Fruit fly (Drosophila melanogaster) whole organism, prepupa: ENCODE data around the gene Golgin104.

ENCODE experiments used
- Blimp-1 ChIP-seq: fragments of 200-800 bp; sonication (Bioruptor generic); optimal IDR thresholded peaks from 3 replicates; lab custom pipeline; 2017; ENCODE audit warnings: missing biosample characterization, missing genetic modification characterization, mild to moderate bottlenecking, moderate library complexity, missing genetic modification reagents
- CG10631 ChIP-seq: fragments of 200-800 bp; sonication (Bioruptor generic); optimal IDR thresholded peaks from 2 replicates; lab custom pipeline; 2016; ENCODE audit warnings: missing biosample characterization, missing genetic modification characterization
- CG10669 ChIP-seq: fragments of 200-800 bp; sonication (Bioruptor generic); optimal IDR thresholded peaks from 3 replicates; lab custom pipeline; 2018; ENCODE audit warnings: missing biosample characterization, mild to moderate bottlenecking, missing genetic modification characterization, moderate library complexity
- CG11762 ChIP-seq: fragments of 200-800 bp; sonication (Bioruptor generic); optimal IDR thresholded peaks from 3 replicates; lab custom pipeline; 2016; ENCODE audit warnings: missing biosample characterization, missing genetic modification characterization; ENCODE audit not compliant: insufficient read depth
- CG11902 ChIP-seq: fragments of 200-800 bp; sonication (Bioruptor generic); optimal IDR thresholded peaks from 3 replicates; lab custom pipeline; 2016; ENCODE audit warnings: missing biosample characterization, missing genetic modification characterization
- CG15336 ChIP-seq: fragments of 200-800 bp; sonication (Bioruptor generic); IDR thresholded peaks from 2 replicates; pipeline ENCODE4 v1.3.6; 2022; ENCODE audit warnings: missing biosample characterization, missing genetic modification characterization
- CG16779 ChIP-seq: fragments of 200-800 bp; sonication (Bioruptor generic); optimal IDR thresholded peaks from 3 replicates; lab custom pipeline; 2017; ENCODE audit warnings: missing biosample characterization, mild to moderate bottlenecking, missing genetic modification characterization
- CG3032 ChIP-seq: fragments of 200-800 bp; optimal IDR thresholded peaks from 2 replicates; lab custom pipeline; 2019; ENCODE audit warnings: missing biosample characterization, mild to moderate bottlenecking, missing genetic modification characterization, moderate library complexity
- CG31627 ChIP-seq: fragments of 200-800 bp; sonication (Bioruptor generic); optimal IDR thresholded peaks from 3 replicates; lab custom pipeline; 2016; ENCODE audit warnings: missing biosample characterization, missing genetic modification characterization
- CG32006 ChIP-seq: fragments of 200-800 bp; sonication (Bioruptor generic); optimal IDR thresholded peaks from 3 replicates; lab custom pipeline; 2017; ENCODE audit warnings: missing biosample characterization, mild to moderate bottlenecking, missing genetic modification characterization
- CG34406 ChIP-seq: fragments of 200-800 bp; sonication (Bioruptor generic); optimal IDR thresholded peaks from 3 replicates; lab custom pipeline; 2016; ENCODE audit warnings: missing biosample characterization, missing genetic modification characterization
- CG4318 ChIP-seq: fragments of 200-800 bp; sonication (Bioruptor generic); optimal IDR thresholded peaks from 3 replicates; lab custom pipeline; 2017; ENCODE audit warnings: missing biosample characterization, mild to moderate bottlenecking, missing genetic modification characterization
- CG6163 ChIP-seq: fragments of 200-800 bp; sonication (Bioruptor generic); IDR thresholded peaks from 3 replicates; pipeline ENCODE4 v1.3.6; 2022; ENCODE audit warnings: missing biosample characterization, missing genetic modification characterization
- CG6276 ChIP-seq: fragments of 200-800 bp; sonication (Bioruptor generic); optimal IDR thresholded peaks from 2 replicates; lab custom pipeline; 2017; ENCODE audit warnings: missing biosample characterization, mild to moderate bottlenecking, missing genetic modification characterization
- CG6792 ChIP-seq: fragments of 200-800 bp; sonication (Bioruptor generic); optimal IDR thresholded peaks from 3 replicates; lab custom pipeline; 2016; ENCODE audit warnings: missing biosample characterization, missing genetic modification characterization
- CG6808 ChIP-seq: fragments of 200-800 bp; sonication (Bioruptor generic); optimal IDR thresholded peaks from 3 replicates; lab custom pipeline; 2017; ENCODE audit warnings: missing biosample characterization, missing genetic modification characterization, mild to moderate bottlenecking, moderate library complexity, missing genetic modification reagents
- CG7368 ChIP-seq: fragments of 200-800 bp; sonication (Bioruptor generic); optimal IDR thresholded peaks from 3 replicates; lab custom pipeline; 2016; ENCODE audit warnings: missing biosample characterization, missing genetic modification characterization
- CG8119 ChIP-seq: fragments of 200-800 bp; sonication (Bioruptor generic); IDR thresholded peaks from 3 replicates; pipeline ENCODE4 v1.3.6; 2022; ENCODE audit warnings: missing biosample characterization, missing genetic modification characterization
- CG8319 ChIP-seq: fragments of 200-800 bp; sonication (Bioruptor generic); optimal IDR thresholded peaks from 3 replicates; lab custom pipeline; 2016; ENCODE audit warnings: missing biosample characterization, missing genetic modification characterization
- CG8632 ChIP-seq: fragments of 200-800 bp; sonication (Bioruptor generic); optimal IDR thresholded peaks from 3 replicates; lab custom pipeline; 2016; ENCODE audit warnings: missing biosample characterization, missing genetic modification characterization
- CG9139 ChIP-seq: fragments of 200-800 bp; sonication (Bioruptor generic); optimal IDR thresholded peaks from 3 replicates; lab custom pipeline; 2017; ENCODE audit warnings: missing biosample characterization, mild to moderate bottlenecking, missing genetic modification characterization
- Eip75B ChIP-seq: fragments of 200-800 bp; sonication (Bioruptor generic); optimal IDR thresholded peaks from 3 replicates; lab custom pipeline; 2016; ENCODE audit warnings: missing biosample characterization, missing genetic modification characterization
- Eip78C ChIP-seq: fragments of 200-800 bp; sonication (Bioruptor generic); peaks from one replicate; lab custom pipeline; 2016; ENCODE audit warnings: missing biosample characterization, missing genetic modification characterization
- Eip93F ChIP-seq: fragments of 200-800 bp; sonication (Bioruptor generic); optimal IDR thresholded peaks from 2 replicates; lab custom pipeline; 2016; ENCODE audit warnings: missing biosample characterization, mild to moderate bottlenecking, missing genetic modification characterization
- Ets96B ChIP-seq: fragments of 200-800 bp; optimal IDR thresholded peaks from 2 replicates; lab custom pipeline; 2019; ENCODE audit warnings: missing biosample characterization, mild to moderate bottlenecking, missing genetic modification characterization, moderate library complexity
- Gug ChIP-seq: fragments of 200-800 bp; sonication (Bioruptor generic); IDR thresholded peaks from 2 replicates; pipeline ENCODE4 v1.3.6; 2022; ENCODE audit warnings: missing biosample characterization, missing genetic modification characterization
- Hr38 ChIP-seq: sonication (Bioruptor generic); optimal IDR thresholded peaks from 2 replicates; lab custom pipeline; 2016; ENCODE audit warnings: missing biosample characterization, missing genetic modification characterization
- Hr39 ChIP-seq: fragments of 200-800 bp; sonication (Bioruptor generic); optimal IDR thresholded peaks from 2 replicates; lab custom pipeline; 2016; ENCODE audit warnings: missing biosample characterization, missing genetic modification characterization
- Hr4 ChIP-seq: fragments of 200-800 bp; sonication (Bioruptor generic); optimal IDR thresholded peaks from 3 replicates; lab custom pipeline; 2016; ENCODE audit warnings: missing biosample characterization, missing genetic modification characterization
- Lpt ChIP-seq: fragments of 200-800 bp; sonication (Bioruptor generic); optimal IDR thresholded peaks from 3 replicates; lab custom pipeline; 2016; ENCODE audit warnings: missing biosample characterization, missing genetic modification characterization
- Met ChIP-seq: fragments of 200-800 bp; sonication (Bioruptor generic); optimal IDR thresholded peaks from 3 replicates; lab custom pipeline; 2016; ENCODE audit warnings: missing biosample characterization, missing genetic modification characterization
- Smox ChIP-seq: fragments of 200-800 bp; sonication (Bioruptor generic); optimal IDR thresholded peaks from 3 replicates; lab custom pipeline; 2016; ENCODE audit warnings: missing biosample characterization, missing genetic modification characterization
- Sox102F ChIP-seq: fragments of 200-800 bp; sonication (Bioruptor generic); optimal IDR thresholded peaks from 2 replicates; lab custom pipeline; 2016; ENCODE audit warnings: missing biosample characterization, mild to moderate bottlenecking, missing genetic modification characterization
- Sox14 ChIP-seq: fragments of 200-800 bp; sonication (Bioruptor generic); optimal IDR thresholded peaks from 3 replicates; lab custom pipeline; 2016; ENCODE audit warnings: missing biosample characterization, missing genetic modification characterization
- Sox15 ChIP-seq: fragments of 200-800 bp; sonication (Bioruptor generic); optimal IDR thresholded peaks from 3 replicates; lab custom pipeline; 2016; ENCODE audit warnings: missing biosample characterization, missing genetic modification characterization
- achi ChIP-seq: fragments of 200-800 bp; sonication (Bioruptor generic); optimal IDR thresholded peaks from 3 replicates; lab custom pipeline; 2016; ENCODE audit warnings: missing biosample characterization, missing genetic modification characterization
- acj6 ChIP-seq: fragments of 200-800 bp; sonication (Bioruptor generic); optimal IDR thresholded peaks from 3 replicates; lab custom pipeline; 2016; ENCODE audit warnings: missing biosample characterization, missing genetic modification characterization
- cyc ChIP-seq: fragments of 200-800 bp; sonication (Bioruptor generic); optimal IDR thresholded peaks from 3 replicates; lab custom pipeline; 2016; ENCODE audit warnings: missing biosample characterization, missing genetic modification characterization
- dac ChIP-seq: fragments of 200-800 bp; sonication (Bioruptor generic); optimal IDR thresholded peaks from 2 replicates; lab custom pipeline; 2017; ENCODE audit warnings: missing biosample characterization, mild to moderate bottlenecking, missing genetic modification characterization
- eg ChIP-seq: fragments of 200-800 bp; sonication (Bioruptor generic); IDR thresholded peaks from 3 replicates; pipeline ENCODE4 v1.3.6; 2022; ENCODE audit warnings: missing biosample characterization, missing genetic modification characterization
- esn ChIP-seq: fragments of 200-800 bp; sonication (Bioruptor generic); optimal IDR thresholded peaks from 2 replicates; lab custom pipeline; 2016; ENCODE audit warnings: missing biosample characterization, mild to moderate bottlenecking, missing genetic modification characterization, moderate library complexity
- fd59A ChIP-seq: fragments of 200-800 bp; sonication (Bioruptor generic); optimal IDR thresholded peaks from 2 replicates; lab custom pipeline; 2017; ENCODE audit warnings: missing biosample characterization, mild to moderate bottlenecking, missing genetic modification characterization, missing genetic modification reagents
- fd85E ChIP-seq: fragments of 200-800 bp; sonication (Bioruptor generic); optimal IDR thresholded peaks from 3 replicates; lab custom pipeline; 2016; ENCODE audit warnings: missing biosample characterization, missing genetic modification characterization
- fkh ChIP-seq: fragments of 200-800 bp; sonication (Bioruptor generic); optimal IDR thresholded peaks from 3 replicates; lab custom pipeline; 2017; ENCODE audit warnings: missing biosample characterization, mild to moderate bottlenecking, missing genetic modification characterization, moderate library complexity
- lz ChIP-seq: fragments of 200-800 bp; sonication (Bioruptor generic); optimal IDR thresholded peaks from 3 replicates; lab custom pipeline; 2016; ENCODE audit warnings: missing biosample characterization, missing genetic modification characterization
- net ChIP-seq: fragments of 200-800 bp; sonication (Bioruptor generic); optimal IDR thresholded peaks from 3 replicates; lab custom pipeline; 2016; ENCODE audit warnings: missing biosample characterization, missing genetic modification characterization
- pdm3 ChIP-seq: fragments of 200-800 bp; sonication (Bioruptor generic); optimal IDR thresholded peaks from 3 replicates; lab custom pipeline; 2016; ENCODE audit warnings: missing biosample characterization, missing genetic modification characterization
- spab ChIP-seq: fragments of 200-800 bp; sonication (Bioruptor generic); optimal IDR thresholded peaks from 2 replicates; lab custom pipeline; 2017; ENCODE audit warnings: missing biosample characterization, mild to moderate bottlenecking, missing genetic modification characterization, missing genetic modification reagents
- ss ChIP-seq, 2 experiments: fragments of 200-800 bp; sonication (Bioruptor generic); optimal IDR thresholded peaks; 2 replicates in 1 of 2; 3 replicates in 1 of 2; lab custom pipeline; 2017 to 2018; ENCODE audit warnings: mild to moderate bottlenecking in 2 of 2, missing biosample characterization in 2 of 2, missing genetic modification characterization in 2 of 2, moderate library complexity in 1 of 2
- svp ChIP-seq: fragments of 200-800 bp; sonication (Bioruptor generic); peaks from one replicate; lab custom pipeline; 2016; ENCODE audit warnings: missing biosample characterization, missing genetic modification characterization
- vri ChIP-seq: fragments of 200-800 bp; sonication (Bioruptor generic); optimal IDR thresholded peaks from 3 replicates; lab custom pipeline; 2016; ENCODE audit warnings: missing biosample characterization, mild to moderate bottlenecking, missing genetic modification characterization

Gene Golgin104

DNA sequence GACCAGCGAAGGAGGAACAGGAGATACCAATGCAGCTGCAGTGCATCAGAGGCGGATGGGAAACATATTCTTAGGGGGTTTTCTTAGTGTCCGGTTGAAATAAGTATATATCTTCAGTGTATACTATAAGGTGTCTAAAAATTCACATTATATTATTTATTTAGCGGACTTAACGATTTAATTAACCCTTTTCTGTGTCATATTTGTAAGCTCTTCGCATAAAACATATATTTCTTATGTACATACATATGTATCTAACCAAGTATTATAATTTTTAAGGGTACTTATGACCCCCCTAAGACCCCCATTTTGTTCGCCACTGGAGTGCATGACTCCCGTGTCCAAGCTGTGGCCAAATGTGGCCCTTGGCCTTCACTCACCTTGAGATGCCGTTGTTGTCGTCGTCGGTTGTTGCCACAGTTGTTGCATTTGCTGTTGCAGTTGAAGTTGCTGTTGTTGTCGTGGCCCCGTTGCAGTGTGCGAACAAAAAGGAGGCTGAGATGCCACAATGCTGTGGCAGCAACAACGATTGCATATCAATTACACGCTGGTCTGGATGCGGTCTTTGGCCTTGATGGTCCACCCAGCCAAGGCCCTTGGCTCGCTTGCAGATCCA is 9.6 kb upstream of the Golgin104 start:
- TF ChIP-seq vri (peak; percentile 22), Blimp-1 (GFP tag; lab: Kevin White, UChicago) (peak; percentile 27), Hr39 (GFP tag; lab: Kevin White, UChicago) (peak; percentile 61), CG11762 (peak; percentile 70), CG4318 (GFP tag; lab: Kevin White, UChicago) (peak; percentile 18), Sox14 (GFP tag; lab: Kevin White, UChicago) (peak; percentile 82), pdm3 (GFP tag; lab: Kevin White, UChicago) (peak; percentile 84), CG9139 (peak; percentile 93), CG16779 (tag; lab: Kevin White, UChicago) (peak; percentile 83), Ets96B (tag; lab: Kevin White, UChicago) (peak; percentile 96), dac (GFP tag; lab: Kevin White, UChicago) (no peak), Sox102F (GFP tag; lab: Kevin White, UChicago) (peak; percentile 66), ss (GFP tag; optimal IDR thresholded peaks at IDR 0.05; lab: Kevin White, UChicago) (peak; percentile 95 to 97), CG8119 (GFP tag; lab: Robert Waterston, UW) (peak; percentile 72; the same call in 2 of the 3 replicates), Gug (GFP tag; lab: Robert Waterston, UW) (no peak), CG6792 (GFP tag; lab: Kevin White, UChicago) (peak; percentile 84), lz (GFP tag; lab: Kevin White, UChicago) (peak; percentile 71), Eip78C (GFP tag; lab: Kevin White, UChicago) (peak; percentile 96), Lpt (GFP tag; lab: Kevin White, UChicago) (peak; percentile 39), cyc (peak; percentile 70), CG11902 (GFP tag; lab: Kevin White, UChicago) (peak; percentile 70), Hr38 (GFP tag; lab: Kevin White, UChicago) (no peak), spab (GFP tag; lab: Kevin White, UChicago) (peak; percentile 95), achi (peak; percentile 89), CG10631 (GFP tag; lab: Kevin White, UChicago) (peak; percentile 93), Eip93F (GFP tag; lab: Kevin White, UChicago) (no peak), Sox15 (GFP tag; lab: Kevin White, UChicago) (peak; percentile 75), esn (GFP tag; lab: Kevin White, UChicago) (peak; percentile 80), CG8319 (GFP tag; lab: Kevin White, UChicago) (peak; percentile 79), fd59A (GFP tag; lab: Kevin White, UChicago) (peak; percentile 96), CG3032 (tag; lab: Kevin White, UChicago) (peak; percentile 97), svp (GFP tag; lab: Kevin White, UChicago) (peak; percentile 89), CG6163 (GFP tag; lab: Robert Waterston, UW) (peak; percentile 79), CG31627 (GFP tag; lab: Kevin White, UChicago) (peak; percentile 58), fd85E (peak; percentile 15), CG34406 (GFP tag; lab: Kevin White, UChicago) (peak; percentile 89), CG15336 (GFP tag; lab: Robert Waterston, UW) (peak; percentile 47; the same call in 1 of the 2 replicates), CG6808 (peak; percentile 97), eg (0 out of 3 replicates have a peak, but pooled peaks have one; percentile 25), CG6276 (no peak), Hr4 (GFP tag; lab: Kevin White, UChicago) (peak; percentile 48), CG8632 (GFP tag; lab: Kevin White, UChicago) (peak; percentile 86), CG7368 (peak; percentile 72), fkh (GFP tag; lab: Kevin White, UChicago) (no peak), net (GFP tag; lab: Kevin White, UChicago) (peak; percentile 69), Smox (peak; percentile 75), acj6 (peak; percentile 92), CG32006 (peak; percentile 71), Eip75B (GFP tag; lab: Kevin White, UChicago) (peak; percentile 89), Met (GFP tag; lab: Kevin White, UChicago) (peak; percentile 74), CG10669 (GFP tag; lab: Kevin White, UChicago) (peak; percentile 89)
